Worm (Caenorhabditis elegans): ENCODE results near the gene dph-3.

DNA sequence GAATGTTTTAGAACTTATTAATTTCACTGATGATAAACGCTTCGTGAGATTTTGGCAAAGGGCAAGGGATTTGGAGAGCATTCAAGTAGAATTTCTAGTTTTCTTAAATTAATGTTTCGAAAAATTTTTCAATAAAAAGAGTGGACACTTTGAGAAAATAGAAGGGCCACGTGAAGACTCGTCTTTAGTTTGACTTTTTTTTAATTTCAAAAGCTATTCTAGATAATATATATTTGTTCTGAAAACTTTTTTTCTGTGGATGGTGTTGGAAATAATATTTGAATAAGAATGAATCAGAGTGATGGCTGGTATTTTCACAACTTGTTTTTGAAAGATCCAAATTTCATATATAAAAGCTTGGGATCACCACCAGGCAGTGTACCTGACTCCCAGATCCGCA lies 41.4 kb downstream of the dph-3 start, which contains the start of gene C28D4.8:
- no peak for TF ChIP-seq hmbx-1 (tag; optimal IDR thresholded peaks at IDR 0.05)
- no peak for TF ChIP-seq ama-1 (optimal IDR thresholded peaks at IDR 0.05)
- no peak for TF ChIP-seq aly-1 (tag; optimal IDR thresholded peaks at IDR 0.05)
- TF ChIP-seq scrt-1 (GFP tag; IDR thresholded peaks at IDR 0.05): no peak
- no peak for TF ChIP-seq pes-1 (GFP tag; IDR thresholded peaks at IDR 0.05)
- TF ChIP-seq ceh-13 (GFP tag; optimal IDR thresholded peaks at IDR 0.05): no peak
- no peak for TF ChIP-seq tbx-37 (GFP tag; conservative IDR thresholded peaks at IDR 0.05)
- TF ChIP-seq tbx-11 (GFP tag; IDR thresholded peaks at IDR 0.05): no peak
- no peak for TF ChIP-seq tra-4 (tag; optimal IDR thresholded peaks at IDR 0.05)
